Worm (Caenorhabditis elegans) whole organism, L2 larva: Measurements from ENCODE around the gene T26H5.8.
A peak's percentile ranks its signal among the peaks of the same experiment; 100 is the strongest.

Experiments used
- C34F6.9 ChIP-seq: fragments of 150-350 bp; optimal IDR thresholded peaks from 2 replicates; lab custom pipeline; 2014; ENCODE audit warnings: missing biosample characterization, missing genetic modification characterization
- R02D3.7 ChIP-seq: fragments of 150-350 bp; optimal IDR thresholded peaks from 2 replicates; lab custom pipeline; 2014; ENCODE audit warnings: missing biosample characterization, missing genetic modification characterization
- Y55F3AM.14 ChIP-seq: fragments of 200-800 bp; sonication (Bioruptor generic); optimal IDR thresholded peaks from 2 replicates; lab custom pipeline; 2018; ENCODE audit warnings: mild to moderate bottlenecking, missing genetic modification characterization, missing compliant biosample characterization
- ZK546.5 ChIP-seq: sonication (generic microtip); optimal IDR thresholded peaks from 2 replicates; lab custom pipeline; 2017; ENCODE audit warnings: missing biosample characterization, missing genetic modification characterization
- alr-1 ChIP-seq: fragments of 150-350 bp; optimal IDR thresholded peaks from 2 replicates; lab custom pipeline; 2014; ENCODE audit warnings: missing biosample characterization, missing genetic modification characterization
- ceh-16 ChIP-seq: fragments of 150-350 bp; optimal IDR thresholded peaks from 2 replicates; lab custom pipeline; 2014; ENCODE audit warnings: missing biosample characterization, missing genetic modification characterization
- crh-2 ChIP-seq: sonication (generic microtip); optimal IDR thresholded peaks from 2 replicates; lab custom pipeline; 2017; ENCODE audit warnings: missing biosample characterization, missing genetic modification characterization
- dmd-4 ChIP-seq: sonication (generic microtip); optimal IDR thresholded peaks from 2 replicates; lab custom pipeline; 2017; ENCODE audit warnings: missing biosample characterization, missing genetic modification characterization
- elt-1 ChIP-seq: fragments of 150-350 bp; optimal IDR thresholded peaks from 2 replicates; lab custom pipeline; 2014; ENCODE audit warnings: missing biosample characterization, missing genetic modification characterization
- fos-1 ChIP-seq: fragments of 150-350 bp; optimal IDR thresholded peaks from 2 replicates; lab custom pipeline; 2014; ENCODE audit warnings: missing biosample characterization, missing genetic modification characterization
- gmeb-1 ChIP-seq: fragments of 150-350 bp; optimal IDR thresholded peaks from 2 replicates; lab custom pipeline; 2014; ENCODE audit warnings: missing biosample characterization, missing genetic modification characterization
- lin-11 ChIP-seq: fragments of 150-350 bp; sonication (generic microtip); optimal IDR thresholded peaks from 2 replicates; lab custom pipeline; 2014; ENCODE audit warnings: missing biosample characterization, missing genetic modification characterization, inconsistent platforms, mixed read lengths
- lin-13 ChIP-seq: fragments of 150-350 bp; optimal IDR thresholded peaks from 2 replicates; lab custom pipeline; 2014; ENCODE audit warnings: missing biosample characterization, missing genetic modification reagents, missing genetic modification characterization
- lin-39 ChIP-seq: fragments of 150-350 bp; optimal IDR thresholded peaks from 2 replicates; lab custom pipeline; 2014; ENCODE audit warnings: missing biosample characterization, missing genetic modification reagents, missing genetic modification characterization
- mab-5 ChIP-seq: fragments of 150-350 bp; optimal IDR thresholded peaks from 2 replicates; lab custom pipeline; 2014; ENCODE audit warnings: missing biosample characterization, missing genetic modification characterization
- mdl-1 ChIP-seq, 2 experiments: fragments of 150-350 bp in 1 of 2; sonication (generic microtip) in 1 of 2; optimal IDR thresholded peaks; 2 replicates each; lab custom pipeline; 2017; ENCODE audit warnings: missing biosample characterization in 2 of 2, missing genetic modification characterization in 2 of 2
- nhr-10 ChIP-seq: sonication (generic microtip); optimal IDR thresholded peaks from 2 replicates; lab custom pipeline; 2017; ENCODE audit warnings: missing biosample characterization, missing genetic modification characterization
- nhr-11 ChIP-seq: fragments of 150-350 bp; optimal IDR thresholded peaks from 2 replicates; lab custom pipeline; 2014; ENCODE audit warnings: missing biosample characterization, missing genetic modification characterization
- nhr-12 ChIP-seq: fragments of 150-350 bp; optimal IDR thresholded peaks from 2 replicates; lab custom pipeline; 2014; ENCODE audit warnings: missing biosample characterization, missing genetic modification characterization
- nhr-129 ChIP-seq: fragments of 150-350 bp; optimal IDR thresholded peaks from 2 replicates; lab custom pipeline; 2014; ENCODE audit warnings: missing biosample characterization, missing genetic modification characterization
- nhr-21 ChIP-seq: fragments of 150-350 bp; optimal IDR thresholded peaks from 2 replicates; lab custom pipeline; 2014; ENCODE audit warnings: missing biosample characterization, missing genetic modification characterization
- nhr-237 ChIP-seq: fragments of 150-350 bp; optimal IDR thresholded peaks from 2 replicates; lab custom pipeline; 2014; ENCODE audit warnings: missing biosample characterization, missing genetic modification characterization
- nhr-25 ChIP-seq: fragments of 150-350 bp; sonication (generic microtip); optimal IDR thresholded peaks from 3 replicates; lab custom pipeline; 2014; ENCODE audit warnings: missing biosample characterization, missing genetic modification characterization
- nhr-6 ChIP-seq: fragments of 150-350 bp; optimal IDR thresholded peaks from 2 replicates; lab custom pipeline; 2014; ENCODE audit warnings: missing biosample characterization, missing genetic modification characterization
- nhr-77 ChIP-seq: fragments of 150-350 bp; optimal IDR thresholded peaks from 2 replicates; lab custom pipeline; 2014; ENCODE audit warnings: missing biosample characterization, missing genetic modification characterization
- sem-4 ChIP-seq: fragments of 150-350 bp; optimal IDR thresholded peaks from 2 replicates; lab custom pipeline; 2014; ENCODE audit warnings: missing biosample characterization, missing genetic modification reagents, missing genetic modification characterization
- skn-1 ChIP-seq: sonication (generic microtip); optimal IDR thresholded peaks from 2 replicates; lab custom pipeline; 2017; ENCODE audit warnings: missing biosample characterization, missing genetic modification characterization
- sma-3 ChIP-seq: sonication (generic microtip); optimal IDR thresholded peaks from 2 replicates; lab custom pipeline; 2016; ENCODE audit warnings: missing genetic modification reagents, missing genetic modification characterization, missing compliant biosample characterization
- sma-9 ChIP-seq, 2 experiments: fragments of 150-350 bp in 1 of 2; sonication (generic microtip) in 1 of 2; optimal IDR thresholded peaks; 2 replicates each; lab custom pipeline; 2014 to 2016; ENCODE audit warnings: missing genetic modification characterization in 2 of 2, mild to moderate bottlenecking in 1 of 2, missing biosample characterization in 1 of 2, missing compliant biosample characterization in 1 of 2, missing genetic modification reagents in 1 of 2, moderate library complexity in 1 of 2
- snpc-4 ChIP-seq: fragments of 150-350 bp; optimal IDR thresholded peaks from 2 replicates; lab custom pipeline; 2014; ENCODE audit warnings: missing biosample characterization, missing genetic modification characterization
- unc-39 ChIP-seq: fragments of 150-350 bp; optimal IDR thresholded peaks from 2 replicates; lab custom pipeline; 2014; ENCODE audit warnings: missing biosample characterization, missing genetic modification characterization
- unc-55 ChIP-seq: fragments of 150-350 bp; sonication (generic microtip); optimal IDR thresholded peaks from 3 replicates; lab custom pipeline; 2014; ENCODE audit warnings: missing biosample characterization, missing genetic modification reagents, missing genetic modification characterization
- unc-62 ChIP-seq: fragments of 150-350 bp; optimal IDR thresholded peaks from 2 replicates; lab custom pipeline; 2014; ENCODE audit warnings: missing biosample characterization, missing genetic modification reagents, missing genetic modification characterization
- zag-1 ChIP-seq: fragments of 150-350 bp; optimal IDR thresholded peaks from 2 replicates; lab custom pipeline; 2014; ENCODE audit warnings: missing biosample characterization, missing genetic modification characterization
- ztf-1 ChIP-seq: fragments of 200-800 bp; sonication (Bioruptor generic); conservative IDR thresholded peaks from 2 replicates; pipeline ENCODE4 v1.3.6; 2022; ENCODE audit warnings: missing genetic modification characterization, missing compliant biosample characterization
- ztf-4 ChIP-seq: fragments of 150-350 bp; optimal IDR thresholded peaks from 2 replicates; lab custom pipeline; 2014; ENCODE audit warnings: missing biosample characterization, missing genetic modification characterization

The T26H5.8 gene

DNA sequence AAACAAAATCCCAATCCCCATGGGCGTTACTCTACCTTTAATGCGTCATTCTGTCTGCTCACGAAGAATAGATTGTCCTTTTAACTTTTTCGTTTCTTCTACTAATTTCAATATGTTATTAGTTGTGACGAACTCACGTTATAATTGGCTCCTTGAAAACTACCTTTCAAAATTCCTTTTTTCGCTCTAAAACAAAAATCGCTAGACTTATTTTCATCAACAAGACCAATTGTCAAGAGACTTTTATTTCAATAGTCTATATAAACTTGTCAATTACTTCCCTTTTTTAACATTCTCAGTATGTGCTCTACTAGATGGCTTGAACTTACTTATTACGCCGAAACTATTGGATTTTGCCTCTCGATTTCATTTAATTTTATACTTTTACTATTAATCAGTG, 47.8 kb downstream of the T26H5.8 start, which contains the start of gene str-102:
Gene str-102 (plus strand): TSS at position 301 of the 400 bp plus-strand sequence.
- no peak for TF ChIP-seq ZK546.5 (tag; lab: Kevin White, UChicago)
- no peak for TF ChIP-seq ceh-16 (tag; lab: Kevin White, UChicago)
- no peak for TF ChIP-seq C34F6.9 (tag; lab: Kevin White, UChicago)
- no peak for TF ChIP-seq elt-1 (tag; lab: Kevin White, UChicago)
- TF ChIP-seq nhr-25 (tag; lab: Kevin White, UChicago) = no peak
- no peak for TF ChIP-seq nhr-77 (tag; lab: Kevin White, UChicago)
- TF ChIP-seq nhr-11 (tag; lab: Kevin White, UChicago) = no peak
- TF ChIP-seq gmeb-1 (tag; lab: Kevin White, UChicago) = no peak
- TF ChIP-seq sem-4 (tag; lab: Kevin White, UChicago) = no peak
- TF ChIP-seq dmd-4 = no peak
- TF ChIP-seq mab-5 (tag; lab: Kevin White, UChicago) = no peak
- TF ChIP-seq fos-1 (tag; lab: Kevin White, UChicago) = no peak
- TF ChIP-seq sma-3 (GFP tag; lab: Kevin White, UChicago) = no peak
- TF ChIP-seq crh-2 = no peak
- no peak for TF ChIP-seq mdl-1 (tag; optimal IDR thresholded peaks at IDR 0.05; lab: Kevin White, UChicago)
- no peak for TF ChIP-seq nhr-12
- no peak for TF ChIP-seq sma-9 (GFP tag; optimal IDR thresholded peaks at IDR 0.05; lab: Kevin White, UChicago)
- no peak for TF ChIP-seq sma-9 (tag; optimal IDR thresholded peaks at IDR 0.05; lab: Kevin White, UChicago)
- TF ChIP-seq nhr-6 (tag; lab: Kevin White, UChicago) = no peak

DNA sequence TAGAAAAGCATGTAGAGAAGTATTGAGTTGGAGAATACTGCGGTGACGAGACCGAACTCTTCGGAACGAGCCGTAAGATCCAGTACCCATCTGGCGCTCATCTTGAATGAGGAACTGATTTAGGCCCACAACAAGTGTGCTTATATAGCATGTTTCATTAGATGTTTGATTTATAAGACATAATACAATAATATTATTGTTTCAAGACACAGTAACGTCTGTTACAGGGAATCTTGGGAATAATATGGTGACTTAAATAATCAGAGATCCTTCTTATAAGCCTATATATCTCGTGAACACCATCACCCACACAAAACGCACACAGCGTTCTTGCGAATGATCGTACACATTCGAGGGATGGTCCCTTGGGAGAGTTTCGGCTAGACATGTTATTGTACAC, 48.8 kb downstream of the T26H5.8 start, which contains the start of gene str-88:
Gene str-88 (minus strand): TSS at position 101 of the 400 bp plus-strand sequence.
- TF ChIP-seq unc-39 (no peak), C34F6.9 (tag; lab: Kevin White, UChicago) (no peak), R02D3.7 (tag; lab: Kevin White, UChicago) (no peak), nhr-129 (tag; lab: Kevin White, UChicago) (no peak), nhr-77 (tag; lab: Kevin White, UChicago) (no peak), unc-55 (no peak)

DNA sequence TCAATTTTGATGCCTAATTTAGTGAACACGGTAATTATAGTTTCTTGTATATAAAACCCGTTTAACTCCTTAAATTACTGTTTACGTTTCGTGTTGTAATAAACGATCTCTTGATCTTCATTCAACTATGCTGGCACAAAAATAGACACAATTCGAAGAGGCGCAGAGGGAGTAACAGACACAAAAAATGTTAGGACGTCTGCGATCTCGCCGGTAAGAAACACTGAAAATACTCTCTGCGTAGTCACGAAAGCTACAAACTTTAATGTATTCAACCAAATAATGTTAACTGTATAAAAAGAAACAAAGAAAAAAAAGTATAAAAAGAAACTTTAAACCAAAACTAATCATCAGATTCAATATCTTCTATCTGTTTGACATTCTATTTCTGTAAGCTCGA, 51.7 kb downstream of the T26H5.8 start, which contains the start of gene dhs-23:
Gene dhs-23 (plus strand): TSS at position 363 of the 400 bp plus-strand sequence.
- TF ChIP-seq C34F6.9 (tag; lab: Kevin White, UChicago) (no peak), nhr-11 (tag; lab: Kevin White, UChicago) (no peak), zag-1 (tag; lab: Kevin White, UChicago) (no peak), fos-1 (tag; lab: Kevin White, UChicago) (peak; percentile 1), nhr-10 (tag; lab: Kevin White, UChicago) (no peak), lin-13 (GFP tag; lab: Kevin White, UChicago) (no peak)

DNA sequence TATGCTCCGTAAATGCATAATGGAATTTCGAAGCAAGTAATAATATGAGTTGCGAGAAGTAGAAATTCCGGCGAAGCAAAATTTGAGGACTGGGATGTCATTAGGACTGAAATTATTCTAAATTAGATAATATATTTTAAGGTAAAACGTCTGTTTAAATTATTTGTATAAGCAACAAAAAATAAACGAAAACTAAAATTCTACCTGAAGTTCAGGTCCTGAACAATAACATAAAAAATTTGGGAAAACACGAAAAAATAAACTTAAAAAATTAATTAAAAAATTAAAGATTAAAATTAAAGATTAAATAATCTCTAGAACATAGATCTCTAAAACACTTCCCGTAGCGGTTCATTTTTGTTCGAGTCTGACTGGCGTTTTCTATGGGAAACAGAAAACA, 52.7 kb downstream of the T26H5.8 start, which contains the start of gene srh-251:
Gene srh-251 (minus strand): TSS at position 101 of the 400 bp plus-strand sequence.
- TF ChIP-seq nhr-237 (tag; lab: Kevin White, UChicago) = no peak
- TF ChIP-seq, all 48 proteins: peak for 0

DNA sequence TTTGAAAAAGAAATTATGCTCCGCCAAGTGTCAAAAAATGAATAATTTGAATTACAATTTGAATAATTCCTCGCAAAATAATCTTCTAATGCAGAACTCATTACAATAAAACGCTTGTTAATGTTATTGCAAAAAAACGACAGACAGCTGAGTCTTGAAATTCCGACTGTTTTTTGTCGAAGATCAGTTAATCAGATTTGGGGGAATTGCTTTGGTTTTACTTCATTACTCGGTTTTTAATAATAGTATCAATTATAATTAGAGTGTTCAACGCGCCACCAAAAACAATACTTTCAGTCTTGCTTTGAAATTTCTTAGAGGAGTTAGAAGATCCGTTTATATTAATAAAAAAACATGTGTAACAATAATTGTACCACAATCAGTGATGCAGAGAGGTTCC, 54.6 kb downstream of the T26H5.8 start, which contains the start of gene srh-122:
Gene srh-122 (minus strand): TSS at position 101 of the 400 bp plus-strand sequence.
- TF ChIP-seq snpc-4 (tag; lab: Kevin White, UChicago) = no peak
- TF ChIP-seq nhr-6 (tag; lab: Kevin White, UChicago) = no peak
- TF ChIP-seq gmeb-1 (tag; lab: Kevin White, UChicago) = no peak
- no peak for TF ChIP-seq unc-62 (GFP tag; lab: Kevin White, UChicago)
- no peak for TF ChIP-seq unc-55
- no peak for TF ChIP-seq ztf-1 (GFP tag; lab: Robert Waterston, UW)
- no peak for TF ChIP-seq alr-1 (tag; lab: Kevin White, UChicago)
- no peak for TF ChIP-seq sma-9 (GFP tag; optimal IDR thresholded peaks at IDR 0.05; lab: Kevin White, UChicago)
- no peak for TF ChIP-seq sma-9 (tag; optimal IDR thresholded peaks at IDR 0.05; lab: Kevin White, UChicago)
- TF ChIP-seq nhr-12 = no peak
- no peak for TF ChIP-seq ztf-4 (tag; lab: Kevin White, UChicago)
- no peak for TF ChIP-seq nhr-11 (tag; lab: Kevin White, UChicago)
- no peak for TF ChIP-seq nhr-21 (tag; lab: Kevin White, UChicago)
- TF ChIP-seq sem-4 (tag; lab: Kevin White, UChicago) = no peak
- no peak for TF ChIP-seq C34F6.9 (tag; lab: Kevin White, UChicago)
- TF ChIP-seq lin-11 (tag; lab: Kevin White, UChicago) = no peak
- TF ChIP-seq Y55F3AM.14 (GFP tag; lab: Kevin White, UChicago) = no peak
- TF ChIP-seq skn-1 (tag; lab: Kevin White, UChicago) = no peak
- no peak for TF ChIP-seq dmd-4
- no peak for TF ChIP-seq mdl-1 (tag; optimal IDR thresholded peaks at IDR 0.05; lab: Kevin White, UChicago)
- no peak for TF ChIP-seq lin-39 (tag; lab: Kevin White, UChicago)
